Worm (Caenorhabditis elegans) whole organism, L4 larva: ENCODE measurements around the gene srbc-8.

Experiments
- F37D6.2 ChIP-seq: sonication (generic microtip); optimal IDR thresholded peaks from 2 replicates; lab custom pipeline; 2016; ENCODE audit warnings: mild to moderate bottlenecking, missing genetic modification characterization, missing compliant biosample characterization
- T20F7.1 ChIP-seq: fragments of 200-800 bp; sonication (Bioruptor generic); optimal IDR thresholded peaks from 2 replicates; lab custom pipeline; 2018; ENCODE audit warnings: mild to moderate bottlenecking, missing genetic modification characterization, missing compliant biosample characterization
- T26A8.4 ChIP-seq: fragments of 200-800 bp; sonication (Bioruptor generic); IDR thresholded peaks from 2 replicates; pipeline ENCODE4 v1.3.6; 2022; ENCODE audit warnings: missing genetic modification characterization, missing compliant biosample characterization
- Y105C5A.15 ChIP-seq: fragments of 200-800 bp; sonication (Bioruptor generic); IDR thresholded peaks from 2 replicates; pipeline ENCODE4 v1.3.6; 2022; ENCODE audit warnings: missing genetic modification characterization, missing compliant biosample characterization
- Y75B8A.6 ChIP-seq: fragments of 200-800 bp; sonication (Bioruptor generic); IDR thresholded peaks from 2 replicates; pipeline ENCODE4 v1.3.6; 2022; ENCODE audit warnings: missing genetic modification reagents, missing genetic modification characterization, missing compliant biosample characterization
- ZK337.2 ChIP-seq: fragments of 200-800 bp; sonication (Bioruptor generic); IDR thresholded peaks from 2 replicates; pipeline ENCODE4 v1.3.6; 2022; ENCODE audit warnings: missing genetic modification reagents, missing genetic modification characterization, missing compliant biosample characterization
- aha-1 ChIP-seq: fragments of 150-350 bp; peaks from one replicate; lab custom pipeline; 2014; ENCODE audit warnings: missing biosample characterization, missing genetic modification characterization
- aly-2 ChIP-seq: sonication (generic microtip); optimal IDR thresholded peaks from 2 replicates; lab custom pipeline; 2018; ENCODE audit warnings: missing biosample characterization, missing genetic modification characterization
- arid-1 ChIP-seq: fragments of 200-800 bp; sonication (Bioruptor generic); conservative IDR thresholded peaks from 2 replicates; pipeline ENCODE4 v1.3.6; 2022; ENCODE audit warnings: missing genetic modification reagents, missing genetic modification characterization, missing compliant biosample characterization
- attf-4 ChIP-seq: sonication (generic microtip); optimal IDR thresholded peaks from 3 replicates; lab custom pipeline; 2017; ENCODE audit warnings: missing biosample characterization, missing genetic modification characterization
- ceh-28 ChIP-seq: fragments of 150-350 bp; optimal IDR thresholded peaks from 2 replicates; lab custom pipeline; 2014; ENCODE audit warnings: missing biosample characterization, missing genetic modification reagents, missing genetic modification characterization
- ceh-32 ChIP-seq: sonication (generic microtip); optimal IDR thresholded peaks from 2 replicates; lab custom pipeline; 2016; ENCODE audit warnings: mild to moderate bottlenecking, missing genetic modification characterization, missing compliant biosample characterization; ENCODE audit not compliant: poor library complexity
- daf-12 ChIP-seq: fragments of 150-350 bp; optimal IDR thresholded peaks from 2 replicates; lab custom pipeline; 2014; ENCODE audit warnings: missing biosample characterization, missing genetic modification reagents, missing genetic modification characterization
- daf-19 ChIP-seq: fragments of 200-800 bp; sonication (Bioruptor generic); conservative IDR thresholded peaks from 2 replicates; pipeline ENCODE4 v1.3.6; 2022; ENCODE audit warnings: missing genetic modification characterization, missing compliant biosample characterization
- dpl-1 ChIP-seq: fragments of 150-350 bp; optimal IDR thresholded peaks from 2 replicates; lab custom pipeline; 2014; ENCODE audit warnings: missing biosample characterization, missing genetic modification reagents, missing genetic modification characterization
- egl-27 ChIP-seq: sonication (generic microtip); optimal IDR thresholded peaks from 3 replicates; lab custom pipeline; 2017; ENCODE audit warnings: missing biosample characterization, missing genetic modification reagents, missing genetic modification characterization
- jun-1 ChIP-seq: fragments of 150-350 bp; optimal IDR thresholded peaks from 2 replicates; lab custom pipeline; 2014; ENCODE audit warnings: missing biosample characterization, missing genetic modification reagents, missing genetic modification characterization
- lim-7 ChIP-seq: fragments of 200-800 bp; sonication (Bioruptor generic); IDR thresholded peaks from 2 replicates; pipeline ENCODE4 v1.3.6; 2022; ENCODE audit warnings: missing genetic modification characterization, missing compliant biosample characterization
- lin-15B ChIP-seq: fragments of 150-350 bp; sonication (generic microtip); optimal IDR thresholded peaks from 3 replicates; lab custom pipeline; 2014; ENCODE audit warnings: missing biosample characterization, missing genetic modification characterization
- lsy-2 ChIP-seq, 2 experiments: fragments of 150-350 bp in 1 of 2; sonication (generic microtip) in 1 of 2; optimal IDR thresholded peaks; 2 replicates each; lab custom pipeline; 2014 to 2017; ENCODE audit warnings: missing biosample characterization in 2 of 2, missing genetic modification characterization in 2 of 2
- madf-5 ChIP-seq, 2 experiments: fragments of 200-800 bp; sonication (Bioruptor generic); IDR thresholded peaks; 2 replicates each; pipeline ENCODE4 v1.3.6; 2022; ENCODE audit warnings: missing compliant biosample characterization in 2 of 2, missing genetic modification characterization in 2 of 2
- madf-9 ChIP-seq: fragments of 200-800 bp; sonication (Bioruptor generic); conservative IDR thresholded peaks from 2 replicates; pipeline ENCODE4 v1.3.6; 2022; ENCODE audit warnings: missing genetic modification reagents, missing genetic modification characterization, missing compliant biosample characterization
- nhr-10 ChIP-seq: fragments of 150-350 bp; optimal IDR thresholded peaks from 2 replicates; lab custom pipeline; 2014; ENCODE audit warnings: missing biosample characterization, missing genetic modification characterization
- nhr-102 ChIP-seq: sonication (generic microtip); optimal IDR thresholded peaks from 2 replicates; lab custom pipeline; 2016; ENCODE audit warnings: mild to moderate bottlenecking, missing genetic modification characterization, moderate library complexity, missing compliant biosample characterization
- nhr-11 ChIP-seq: fragments of 150-350 bp; optimal IDR thresholded peaks from 2 replicates; lab custom pipeline; 2014; ENCODE audit warnings: missing biosample characterization, missing genetic modification characterization
- nhr-111 ChIP-seq: fragments of 200-800 bp; sonication (Bioruptor generic); optimal IDR thresholded peaks from 2 replicates; lab custom pipeline; 2018; ENCODE audit warnings: mild to moderate bottlenecking, missing genetic modification characterization, missing compliant biosample characterization
- nhr-237 ChIP-seq: sonication (generic microtip); optimal IDR thresholded peaks from 2 replicates; lab custom pipeline; 2017; ENCODE audit warnings: missing biosample characterization, missing genetic modification characterization
- nhr-25 ChIP-seq: sonication (generic microtip); optimal IDR thresholded peaks from 2 replicates; lab custom pipeline; 2017; ENCODE audit warnings: missing genetic modification characterization, mild to moderate bottlenecking, missing compliant biosample characterization, antibody characterized with exemption, moderate library complexity, borderline replicate concordance; ENCODE audit not compliant: insufficient read depth
- nhr-41 ChIP-seq: fragments of 200-800 bp; sonication (Bioruptor generic); IDR thresholded peaks from 2 replicates; pipeline ENCODE4 v1.3.6; 2022; ENCODE audit warnings: missing genetic modification reagents, missing genetic modification characterization, missing compliant biosample characterization
- nhr-48 ChIP-seq: sonication (generic microtip); optimal IDR thresholded peaks from 2 replicates; lab custom pipeline; 2016; ENCODE audit warnings: mild to moderate bottlenecking, missing genetic modification characterization, missing compliant biosample characterization
- pha-4 ChIP-seq, 2 experiments: fragments of 150-350 bp in 1 of 2; fragments of 200-800 bp in 1 of 2; sonication (Bioruptor generic) in 1 of 2; IDR thresholded peaks in 1 of 2; optimal IDR thresholded peaks in 1 of 2; 2 replicates each; pipeline versions ENCODE4 v1.3.6 to Lab custom; 2014 to 2022; ENCODE audit warnings: missing genetic modification characterization in 2 of 2, missing genetic modification reagents in 2 of 2, missing biosample characterization in 1 of 2, missing compliant biosample characterization in 1 of 2
- php-3 ChIP-seq: fragments of 200-800 bp; sonication (Bioruptor generic); IDR thresholded peaks from 2 replicates; pipeline ENCODE4 v1.3.6; 2022; ENCODE audit warnings: missing genetic modification reagents, missing genetic modification characterization, missing compliant biosample characterization
- pqm-1 ChIP-seq: sonication (generic microtip); optimal IDR thresholded peaks from 2 replicates; lab custom pipeline; 2017; ENCODE audit warnings: missing biosample characterization, missing genetic modification characterization
- saeg-2 ChIP-seq: fragments of 200-800 bp; sonication (Bioruptor generic); IDR thresholded peaks from 2 replicates; pipeline ENCODE4 v1.3.6; 2022; ENCODE audit warnings: missing genetic modification reagents, missing genetic modification characterization, missing compliant biosample characterization
- spr-1 ChIP-seq: sonication (generic microtip); optimal IDR thresholded peaks from 2 replicates; lab custom pipeline; 2016; ENCODE audit warnings: mild to moderate bottlenecking, missing genetic modification characterization, missing compliant biosample characterization
- tag-97 ChIP-seq: fragments of 200-800 bp; sonication (Bioruptor generic); IDR thresholded peaks from 2 replicates; pipeline ENCODE4 v1.3.6; 2022; ENCODE audit warnings: missing genetic modification characterization, missing compliant biosample characterization
- unc-39 ChIP-seq: sonication (generic microtip); optimal IDR thresholded peaks from 2 replicates; lab custom pipeline; 2017; ENCODE audit warnings: missing biosample characterization, missing genetic modification characterization
- zfp-3 ChIP-seq: fragments of 200-800 bp; sonication (Bioruptor generic); conservative IDR thresholded peaks from 2 replicates; pipeline ENCODE4 v1.3.6; 2022; ENCODE audit warnings: missing genetic modification reagents, missing genetic modification characterization, missing compliant biosample characterization

The srbc-8 gene

ce11 chrV:7460898-7461297 lies 24.0 kb downstream of the srbc-8 start, which contains the start of gene srh-92:
srh-92 (minus strand) TSS chrV:7460998.
- TF ChIP-seq dpl-1: no peak
- TF ChIP-seq nhr-48: no peak
- TF ChIP-seq nhr-237 (tag; lab: Kevin White, UChicago): no peak
- TF ChIP-seq Y75B8A.6 (GFP tag; lab: Robert Waterston, UW): no peak
- TF ChIP-seq zfp-3 (GFP tag; lab: Robert Waterston, UW): no peak
- TF ChIP-seq nhr-111 (GFP tag; lab: Kevin White, UChicago): no peak
- no peak for TF ChIP-seq madf-9 (GFP tag; lab: Robert Waterston, UW)
- TF ChIP-seq daf-19: no peak
- no peak for TF ChIP-seq jun-1
- no peak for TF ChIP-seq nhr-41 (GFP tag; lab: Robert Waterston, UW)
- no peak for TF ChIP-seq nhr-10 (tag; lab: Kevin White, UChicago)
- no peak for TF ChIP-seq ZK337.2 (GFP tag; lab: Robert Waterston, UW)
- no peak for TF ChIP-seq Y105C5A.15 (GFP tag; lab: Robert Waterston, UW)
- no peak for TF ChIP-seq nhr-102 (tag; lab: Kevin White, UChicago)
- TF ChIP-seq lim-7 (GFP tag; lab: Robert Waterston, UW): no peak
- TF ChIP-seq attf-4: no peak
- no peak for TF ChIP-seq saeg-2 (GFP tag; lab: Robert Waterston, UW)
- no peak for TF ChIP-seq lsy-2 (tag; optimal IDR thresholded peaks at IDR 0.05; lab: Kevin White, UChicago)
- no peak for TF ChIP-seq aha-1 (tag; lab: Kevin White, UChicago)

DNA sequence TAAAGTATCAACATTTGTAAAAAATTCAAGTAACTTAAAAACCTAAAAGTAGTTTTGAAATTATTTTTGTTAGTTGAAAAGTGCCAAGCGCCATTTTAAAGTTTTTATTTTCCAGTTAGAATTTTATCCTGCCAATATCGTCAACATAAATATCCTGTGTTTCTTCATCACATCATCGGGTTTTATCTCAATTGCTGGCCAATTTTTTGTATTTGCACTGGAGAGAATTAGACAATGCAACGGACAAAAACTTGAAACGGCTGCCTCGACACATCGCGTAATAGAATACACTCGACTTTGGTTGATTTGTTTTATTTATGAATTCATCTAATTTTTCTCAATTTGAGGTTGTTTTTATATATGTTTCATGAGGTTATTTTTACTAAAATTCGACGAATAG lies 29.9 kb downstream of the srbc-8 start, which contains the start of gene F25E5.2:
Gene F25E5.2, plus strand, starts transcription at position 301 of the 400 bp plus-strand sequence.
- TF ChIP-seq madf-9 (GFP tag; lab: Robert Waterston, UW) (no peak), pqm-1 (tag; lab: Kevin White, UChicago) (no peak), nhr-11 (no peak), nhr-237 (tag; lab: Kevin White, UChicago) (no peak), zfp-3 (GFP tag; lab: Robert Waterston, UW) (no peak), nhr-25 (tag; lab: Kevin White, UChicago) (no peak), arid-1 (GFP tag; lab: Robert Waterston, UW) (no peak), ceh-32 (tag; lab: Kevin White, UChicago) (no peak), aly-2 (tag; lab: Kevin White, UChicago) (no peak), unc-39 (tag; lab: Kevin White, UChicago) (no peak), spr-1 (tag; lab: Kevin White, UChicago) (no peak), pha-4 (GFP tag; IDR thresholded peaks at IDR 0.05; lab: Robert Waterston, UW) (no peak), pha-4 (tag; optimal IDR thresholded peaks at IDR 0.05; lab: Kevin White, UChicago) (no peak), nhr-102 (tag; lab: Kevin White, UChicago) (no peak), T20F7.1 (GFP tag; lab: Kevin White, UChicago) (no peak), F37D6.2 (tag; lab: Kevin White, UChicago) (no peak), T26A8.4 (GFP tag; lab: Robert Waterston, UW) (no peak), madf-5 (GFP tag; IDR thresholded peaks at IDR 0.05; lab: Robert Waterston, UW) (no peak)
- TF ChIP-seq, all 104 proteins: peak for 0

- TF ChIP-seq lin-15B (no peak), daf-12 (tag; lab: Kevin White, UChicago) (no peak), tag-97 (GFP tag; lab: Robert Waterston, UW) (no peak), Y75B8A.6 (GFP tag; lab: Robert Waterston, UW) (no peak), egl-27 (tag; lab: Kevin White, UChicago) (no peak), ceh-28 (no peak), php-3 (GFP tag; lab: Robert Waterston, UW) (no peak)
- TF ChIP-seq, all 104 proteins: peak for 0
Observed at ce11 chrV:7454236-7454635, 30.7 kb downstream of the srbc-8 start, which contains the start of gene try-8. try-8 (minus strand) TSS chrV:7454336.
